Worm (Caenorhabditis elegans) whole organism, dauer: ENCODE data around the gene rab-33.

Experiments used
- unc-62 ChIP-seq: sonication (generic microtip); optimal IDR thresholded peaks from 2 replicates; lab custom pipeline; 2017; ENCODE audit warnings: missing biosample characterization, missing genetic modification reagents, missing genetic modification characterization

rab-33 gene

DNA sequence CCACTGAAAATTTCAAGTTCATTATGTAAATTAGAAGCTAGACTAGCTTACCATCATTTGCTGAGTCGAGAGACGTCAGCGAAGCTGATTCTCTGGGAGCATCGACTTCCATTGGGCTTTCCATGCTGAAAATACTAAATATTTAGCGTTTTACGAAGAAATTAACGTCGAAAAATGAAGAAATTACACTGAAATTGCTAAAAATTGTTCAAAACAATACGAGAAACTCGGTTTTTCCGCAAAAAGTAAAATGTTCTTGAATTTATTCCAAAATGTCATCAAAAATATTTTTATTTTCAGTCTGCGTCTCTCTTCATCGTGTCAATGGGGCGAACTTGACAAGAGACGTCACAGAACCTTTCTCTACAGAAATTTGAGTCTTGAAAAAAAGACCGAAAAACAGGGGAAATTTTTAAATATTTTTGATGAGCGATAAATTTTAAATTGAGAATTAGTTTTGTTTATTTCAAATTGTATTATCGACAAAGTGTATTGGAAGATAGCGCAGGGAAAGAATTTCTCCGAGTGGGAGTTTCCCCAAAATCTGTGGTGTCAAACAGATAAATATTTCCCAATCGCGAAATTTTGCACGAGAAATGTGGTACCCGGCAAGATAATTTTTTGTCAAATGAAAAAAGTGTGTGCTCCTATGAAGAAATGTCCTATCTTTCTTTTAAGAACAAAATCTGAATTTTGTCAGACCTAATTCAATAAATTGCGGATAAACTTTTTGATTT is 43.1 kb downstream of the rab-33 start, which contains the start of gene ecps-1:
TSS of gene ecps-1 (minus strand) at position 125 of the 737 bp plus-strand sequence.
- TF ChIP-seq unc-62 (GFP tag; lab: Kevin White, UChicago), result no peak

DNA sequence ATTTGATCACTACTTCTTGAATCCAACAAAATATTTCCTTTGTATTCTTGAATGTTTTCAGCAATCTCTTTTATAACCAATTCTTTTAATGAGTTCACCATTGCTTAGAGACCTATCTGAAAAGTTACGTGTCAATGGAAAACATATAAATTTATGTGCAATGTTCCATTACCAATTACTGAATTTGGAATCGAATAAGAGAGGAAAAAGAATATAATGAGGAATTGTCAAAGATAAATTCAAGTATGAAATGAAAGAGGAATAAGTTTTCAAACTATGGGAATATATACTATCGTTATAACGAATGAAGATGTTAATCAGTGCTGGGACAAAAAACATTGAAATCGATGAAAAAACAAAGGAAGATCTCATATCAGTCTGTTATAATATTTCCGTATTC is 52.6 kb downstream of the rab-33 start, which contains the start of gene H04D03.4:
TSS of gene H04D03.4 (minus strand) at position 101 of the 400 bp plus-strand sequence.
- TF ChIP-seq unc-62 (GFP tag; lab: Kevin White, UChicago), result no peak
